Worm (Caenorhabditis elegans) whole organism, late embryonic: Measurements from ENCODE around the gene M151.10.

ENCODE experiments used
- ceh-31 ChIP-seq: sonication (generic microtip); optimal IDR thresholded peaks from 2 replicates; lab custom pipeline; 2016; ENCODE audit warnings: missing genetic modification characterization, missing compliant biosample characterization
- hlh-8 ChIP-seq: sonication (generic microtip); optimal IDR thresholded peaks from 2 replicates; lab custom pipeline; 2016; ENCODE audit warnings: missing genotype, missing genetic modification characterization, missing compliant biosample characterization
- rnt-1 ChIP-seq: sonication (generic microtip); optimal IDR thresholded peaks from 2 replicates; lab custom pipeline; 2016; ENCODE audit warnings: missing genetic modification characterization, missing compliant biosample characterization
- sox-4 ChIP-seq: sonication (generic microtip); optimal IDR thresholded peaks from 2 replicates; lab custom pipeline; 2017; ENCODE audit warnings: mild to moderate bottlenecking, missing genetic modification characterization, inconsistent platforms, missing compliant biosample characterization

ce11 chrII:3604578-3604977, 35.5 kb downstream of the M151.10 start:
- TF ChIP-seq rnt-1 (tag; lab: Kevin White, UChicago) (no peak), ceh-31 (tag; lab: Kevin White, UChicago) (no peak), hlh-8 (tag; lab: Kevin White, UChicago) (no peak), sox-4 (tag; lab: Kevin White, UChicago) (no peak)
